Worm (Caenorhabditis elegans): ENCODE measurements around the gene vha-5.

DNA sequence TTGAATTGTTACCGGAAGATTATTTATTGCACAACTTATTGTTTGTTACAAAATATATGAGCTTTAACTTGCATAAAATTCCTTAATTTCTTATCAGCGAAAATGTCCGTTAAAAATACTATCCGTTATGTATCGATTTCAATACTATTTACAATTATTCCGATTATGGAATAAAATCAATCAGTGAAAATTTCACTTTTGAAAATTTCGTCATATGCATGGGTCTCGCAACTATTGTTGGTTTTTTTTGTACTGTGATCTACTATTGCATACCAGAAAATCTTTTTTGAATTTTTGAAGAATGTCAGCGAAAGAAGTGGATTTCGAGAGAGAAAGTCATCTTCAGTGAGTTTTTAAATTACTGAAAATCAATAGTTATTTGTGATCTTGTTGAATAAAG lies 6.6 kb upstream of the vha-5 start, which contains the start of gene nprl-3:
- TF ChIP-seq F23B12.7 (tag; optimal IDR thresholded peaks at IDR 0.05; ENCODE audit: insufficient read depth): no peak
- no peak for TF ChIP-seq let-607 (tag; optimal IDR thresholded peaks at IDR 0.05)
- no peak for TF ChIP-seq ceh-58 (GFP tag; IDR thresholded peaks at IDR 0.05)
- TF ChIP-seq lsy-27 (tag; optimal IDR thresholded peaks at IDR 0.05; ENCODE audit: borderline replicate concordance, insufficient read depth): no peak
- TF ChIP-seq B0019.2 (GFP tag; conservative IDR thresholded peaks at IDR 0.05): no peak
- no peak for TF ChIP-seq F22D6.2 (tag; optimal IDR thresholded peaks at IDR 0.05)
- TF ChIP-seq F10E7.11 (tag; optimal IDR thresholded peaks at IDR 0.05): no peak
- no peak for TF ChIP-seq ztf-26 (tag; optimal IDR thresholded peaks at IDR 0.05)

Data from whole organism, young adult.